Fruit fly (Drosophila melanogaster) whole organism, prepupa: Measurements from ENCODE around the gene CG8379.

Source experiments
- Blimp-1 ChIP-seq: fragments of 200-800 bp; sonication (Bioruptor generic); optimal IDR thresholded peaks from 3 replicates; lab custom pipeline; 2017; ENCODE audit warnings: missing biosample characterization, missing genetic modification characterization, mild to moderate bottlenecking, moderate library complexity, missing genetic modification reagents
- CG10631 ChIP-seq: fragments of 200-800 bp; sonication (Bioruptor generic); optimal IDR thresholded peaks from 2 replicates; lab custom pipeline; 2016; ENCODE audit warnings: missing biosample characterization, missing genetic modification characterization
- CG10669 ChIP-seq: fragments of 200-800 bp; sonication (Bioruptor generic); optimal IDR thresholded peaks from 3 replicates; lab custom pipeline; 2018; ENCODE audit warnings: missing biosample characterization, mild to moderate bottlenecking, missing genetic modification characterization, moderate library complexity
- CG11294 ChIP-seq: fragments of 200-800 bp; sonication (Bioruptor generic); IDR thresholded peaks from 2 replicates; pipeline ENCODE4 v1.3.6; 2022; ENCODE audit warnings: missing biosample characterization, missing genetic modification characterization
- CG11762 ChIP-seq: fragments of 200-800 bp; sonication (Bioruptor generic); optimal IDR thresholded peaks from 3 replicates; lab custom pipeline; 2016; ENCODE audit warnings: missing biosample characterization, missing genetic modification characterization; ENCODE audit not compliant: insufficient read depth
- CG11902 ChIP-seq: fragments of 200-800 bp; sonication (Bioruptor generic); optimal IDR thresholded peaks from 3 replicates; lab custom pipeline; 2016; ENCODE audit warnings: missing biosample characterization, missing genetic modification characterization
- CG15336 ChIP-seq: fragments of 200-800 bp; sonication (Bioruptor generic); IDR thresholded peaks from 2 replicates; pipeline ENCODE4 v1.3.6; 2022; ENCODE audit warnings: missing biosample characterization, missing genetic modification characterization
- CG1621 ChIP-seq: fragments of 200-800 bp; sonication (Bioruptor generic); optimal IDR thresholded peaks from 3 replicates; lab custom pipeline; 2018; ENCODE audit warnings: missing biosample characterization, mild to moderate bottlenecking, missing genetic modification characterization
- CG16779 ChIP-seq: fragments of 200-800 bp; sonication (Bioruptor generic); optimal IDR thresholded peaks from 3 replicates; lab custom pipeline; 2017; ENCODE audit warnings: missing biosample characterization, mild to moderate bottlenecking, missing genetic modification characterization
- CG3032 ChIP-seq: fragments of 200-800 bp; optimal IDR thresholded peaks from 2 replicates; lab custom pipeline; 2019; ENCODE audit warnings: missing biosample characterization, mild to moderate bottlenecking, missing genetic modification characterization, moderate library complexity
- CG3919 ChIP-seq: fragments of 200-800 bp; sonication (Bioruptor generic); optimal IDR thresholded peaks from 3 replicates; lab custom pipeline; 2016; ENCODE audit warnings: missing biosample characterization, missing genetic modification characterization
- CG4318 ChIP-seq: fragments of 200-800 bp; sonication (Bioruptor generic); optimal IDR thresholded peaks from 3 replicates; lab custom pipeline; 2017; ENCODE audit warnings: missing biosample characterization, mild to moderate bottlenecking, missing genetic modification characterization
- CG6163 ChIP-seq: fragments of 200-800 bp; sonication (Bioruptor generic); IDR thresholded peaks from 3 replicates; pipeline ENCODE4 v1.3.6; 2022; ENCODE audit warnings: missing biosample characterization, missing genetic modification characterization
- CG6276 ChIP-seq: fragments of 200-800 bp; sonication (Bioruptor generic); optimal IDR thresholded peaks from 2 replicates; lab custom pipeline; 2017; ENCODE audit warnings: missing biosample characterization, mild to moderate bottlenecking, missing genetic modification characterization
- CG6792 ChIP-seq: fragments of 200-800 bp; sonication (Bioruptor generic); optimal IDR thresholded peaks from 3 replicates; lab custom pipeline; 2016; ENCODE audit warnings: missing biosample characterization, missing genetic modification characterization
- CG6808 ChIP-seq: fragments of 200-800 bp; sonication (Bioruptor generic); optimal IDR thresholded peaks from 3 replicates; lab custom pipeline; 2017; ENCODE audit warnings: missing biosample characterization, missing genetic modification characterization, mild to moderate bottlenecking, moderate library complexity, missing genetic modification reagents
- CG8119 ChIP-seq: fragments of 200-800 bp; sonication (Bioruptor generic); IDR thresholded peaks from 3 replicates; pipeline ENCODE4 v1.3.6; 2022; ENCODE audit warnings: missing biosample characterization, missing genetic modification characterization
- CG8319 ChIP-seq: fragments of 200-800 bp; sonication (Bioruptor generic); optimal IDR thresholded peaks from 3 replicates; lab custom pipeline; 2016; ENCODE audit warnings: missing biosample characterization, missing genetic modification characterization
- CG8632 ChIP-seq: fragments of 200-800 bp; sonication (Bioruptor generic); optimal IDR thresholded peaks from 3 replicates; lab custom pipeline; 2016; ENCODE audit warnings: missing biosample characterization, missing genetic modification characterization
- Eip75B ChIP-seq: fragments of 200-800 bp; sonication (Bioruptor generic); optimal IDR thresholded peaks from 3 replicates; lab custom pipeline; 2016; ENCODE audit warnings: missing biosample characterization, missing genetic modification characterization
- Eip78C ChIP-seq: fragments of 200-800 bp; sonication (Bioruptor generic); peaks from one replicate; lab custom pipeline; 2016; ENCODE audit warnings: missing biosample characterization, missing genetic modification characterization
- Eip93F ChIP-seq: fragments of 200-800 bp; sonication (Bioruptor generic); optimal IDR thresholded peaks from 2 replicates; lab custom pipeline; 2016; ENCODE audit warnings: missing biosample characterization, mild to moderate bottlenecking, missing genetic modification characterization
- Ets21C ChIP-seq: fragments of 200-800 bp; sonication (Bioruptor generic); optimal IDR thresholded peaks from 3 replicates; lab custom pipeline; 2016; ENCODE audit warnings: missing biosample characterization, missing genetic modification characterization
- Ets96B ChIP-seq: fragments of 200-800 bp; optimal IDR thresholded peaks from 2 replicates; lab custom pipeline; 2019; ENCODE audit warnings: missing biosample characterization, mild to moderate bottlenecking, missing genetic modification characterization, moderate library complexity
- Gug ChIP-seq: fragments of 200-800 bp; sonication (Bioruptor generic); IDR thresholded peaks from 2 replicates; pipeline ENCODE4 v1.3.6; 2022; ENCODE audit warnings: missing biosample characterization, missing genetic modification characterization
- Hr39 ChIP-seq: fragments of 200-800 bp; sonication (Bioruptor generic); optimal IDR thresholded peaks from 2 replicates; lab custom pipeline; 2016; ENCODE audit warnings: missing biosample characterization, missing genetic modification characterization
- Hr4 ChIP-seq: fragments of 200-800 bp; sonication (Bioruptor generic); optimal IDR thresholded peaks from 3 replicates; lab custom pipeline; 2016; ENCODE audit warnings: missing biosample characterization, missing genetic modification characterization
- Lpt ChIP-seq: fragments of 200-800 bp; sonication (Bioruptor generic); optimal IDR thresholded peaks from 3 replicates; lab custom pipeline; 2016; ENCODE audit warnings: missing biosample characterization, missing genetic modification characterization
- Met ChIP-seq: fragments of 200-800 bp; sonication (Bioruptor generic); optimal IDR thresholded peaks from 3 replicates; lab custom pipeline; 2016; ENCODE audit warnings: missing biosample characterization, missing genetic modification characterization
- OdsH ChIP-seq: fragments of 200-800 bp; sonication (Bioruptor generic); optimal IDR thresholded peaks from 3 replicates; lab custom pipeline; 2016; ENCODE audit warnings: missing biosample characterization, missing genetic modification characterization
- Smox ChIP-seq: fragments of 200-800 bp; sonication (Bioruptor generic); optimal IDR thresholded peaks from 3 replicates; lab custom pipeline; 2016; ENCODE audit warnings: missing biosample characterization, missing genetic modification characterization
- Sox102F ChIP-seq: fragments of 200-800 bp; sonication (Bioruptor generic); optimal IDR thresholded peaks from 2 replicates; lab custom pipeline; 2016; ENCODE audit warnings: missing biosample characterization, mild to moderate bottlenecking, missing genetic modification characterization
- Sox14 ChIP-seq: fragments of 200-800 bp; sonication (Bioruptor generic); optimal IDR thresholded peaks from 3 replicates; lab custom pipeline; 2016; ENCODE audit warnings: missing biosample characterization, missing genetic modification characterization
- Sox15 ChIP-seq: fragments of 200-800 bp; sonication (Bioruptor generic); optimal IDR thresholded peaks from 3 replicates; lab custom pipeline; 2016; ENCODE audit warnings: missing biosample characterization, missing genetic modification characterization
- achi ChIP-seq: fragments of 200-800 bp; sonication (Bioruptor generic); optimal IDR thresholded peaks from 3 replicates; lab custom pipeline; 2016; ENCODE audit warnings: missing biosample characterization, missing genetic modification characterization
- acj6 ChIP-seq: fragments of 200-800 bp; sonication (Bioruptor generic); optimal IDR thresholded peaks from 3 replicates; lab custom pipeline; 2016; ENCODE audit warnings: missing biosample characterization, missing genetic modification characterization
- cyc ChIP-seq: fragments of 200-800 bp; sonication (Bioruptor generic); optimal IDR thresholded peaks from 3 replicates; lab custom pipeline; 2016; ENCODE audit warnings: missing biosample characterization, missing genetic modification characterization
- dsx ChIP-seq: fragments of 200-800 bp; optimal IDR thresholded peaks from 3 replicates; lab custom pipeline; 2019; ENCODE audit warnings: missing biosample characterization, mild to moderate bottlenecking, missing genetic modification characterization, moderate library complexity; ENCODE audit not compliant: poor library complexity, severe bottlenecking
- esn ChIP-seq: fragments of 200-800 bp; sonication (Bioruptor generic); optimal IDR thresholded peaks from 2 replicates; lab custom pipeline; 2016; ENCODE audit warnings: missing biosample characterization, mild to moderate bottlenecking, missing genetic modification characterization, moderate library complexity
- fd85E ChIP-seq: fragments of 200-800 bp; sonication (Bioruptor generic); optimal IDR thresholded peaks from 3 replicates; lab custom pipeline; 2016; ENCODE audit warnings: missing biosample characterization, missing genetic modification characterization
- fkh ChIP-seq: fragments of 200-800 bp; sonication (Bioruptor generic); optimal IDR thresholded peaks from 3 replicates; lab custom pipeline; 2017; ENCODE audit warnings: missing biosample characterization, mild to moderate bottlenecking, missing genetic modification characterization, moderate library complexity
- lz ChIP-seq: fragments of 200-800 bp; sonication (Bioruptor generic); optimal IDR thresholded peaks from 3 replicates; lab custom pipeline; 2016; ENCODE audit warnings: missing biosample characterization, missing genetic modification characterization
- net ChIP-seq: fragments of 200-800 bp; sonication (Bioruptor generic); optimal IDR thresholded peaks from 3 replicates; lab custom pipeline; 2016; ENCODE audit warnings: missing biosample characterization, missing genetic modification characterization
- salr ChIP-seq, 2 experiments: fragments of 200-800 bp; sonication (Bioruptor generic); optimal IDR thresholded peaks; 3 replicates each; lab custom pipeline; 2016 to 2018; ENCODE audit warnings: missing biosample characterization in 2 of 2, missing genetic modification characterization in 2 of 2, mild to moderate bottlenecking in 1 of 2
- svp ChIP-seq: fragments of 200-800 bp; sonication (Bioruptor generic); peaks from one replicate; lab custom pipeline; 2016; ENCODE audit warnings: missing biosample characterization, missing genetic modification characterization
- topi ChIP-seq: fragments of 200-800 bp; sonication (Bioruptor generic); optimal IDR thresholded peaks from 3 replicates; lab custom pipeline; 2016; ENCODE audit warnings: missing biosample characterization, missing genetic modification characterization
- vri ChIP-seq: fragments of 200-800 bp; sonication (Bioruptor generic); optimal IDR thresholded peaks from 3 replicates; lab custom pipeline; 2016; ENCODE audit warnings: missing biosample characterization, mild to moderate bottlenecking, missing genetic modification characterization

CG8379 gene

dm6 chr3R:8846154-8846648 is 22.0 kb downstream of the CG8379 start (continued):
- TF ChIP-seq esn (GFP tag; lab: Kevin White, UChicago) (peak; percentile 22), Smox (GFP tag; lab: Kevin White, UChicago) (no peak), CG15336 (GFP tag; lab: Robert Waterston, UW) (peak; percentile 62), cyc (GFP tag; lab: Kevin White, UChicago) (no peak), achi (peak; percentile 11), CG6276 (GFP tag; lab: Kevin White, UChicago) (peak; percentile 49), Eip75B (GFP tag; lab: Kevin White, UChicago) (no peak), OdsH (GFP tag; lab: Kevin White, UChicago) (no peak), dsx (GFP tag; lab: Kevin White, UChicago) (no peak), CG3032 (tag; lab: Kevin White, UChicago) (no peak), acj6 (no peak), CG11294 (no peak), CG4318 (no peak), CG8632 (GFP tag; lab: Kevin White, UChicago) (peak; percentile 19), Sox102F (GFP tag; lab: Kevin White, UChicago) (peak; percentile 39), CG3919 (GFP tag; lab: Kevin White, UChicago) (no peak), Lpt (GFP tag; lab: Kevin White, UChicago) (peak; percentile 0), CG16779 (tag; lab: Kevin White, UChicago) (no peak), CG11902 (GFP tag; lab: Kevin White, UChicago) (no peak), Sox14 (GFP tag; lab: Kevin White, UChicago) (peak; percentile 0)

DNA sequence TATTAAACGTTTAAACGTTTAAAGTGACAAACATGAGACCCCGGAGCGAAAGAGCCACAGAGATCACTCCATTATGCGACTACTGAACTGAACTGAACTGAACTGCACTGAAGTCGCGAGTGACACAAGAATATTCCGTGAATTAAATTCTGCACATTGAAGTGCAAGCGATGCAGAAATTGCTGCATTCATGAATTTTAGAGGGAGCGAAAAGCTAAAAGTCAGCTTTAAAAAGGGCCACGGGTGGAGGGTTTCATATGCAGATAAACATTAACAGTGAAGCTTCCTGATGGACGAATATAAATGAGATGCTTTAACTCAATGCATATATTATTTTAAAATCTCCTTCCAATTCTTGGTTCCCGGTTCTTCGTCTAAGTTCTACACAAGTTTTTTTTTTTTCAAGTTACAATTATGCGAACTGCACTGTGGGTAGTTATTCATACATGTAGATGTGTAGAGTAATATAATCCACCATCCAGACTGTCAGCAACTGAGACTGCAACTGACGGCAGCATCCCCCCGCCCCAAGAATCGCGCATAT is 23.0 kb downstream of the CG8379 start:
- TF ChIP-seq vri (GFP tag; lab: Kevin White, UChicago) (no peak), CG3032 (tag; lab: Kevin White, UChicago) (peak; percentile 43), Blimp-1 (GFP tag; lab: Kevin White, UChicago) (no peak), net (GFP tag; lab: Kevin White, UChicago) (peak; percentile 10), fkh (GFP tag; lab: Kevin White, UChicago) (no peak), CG6808 (GFP tag; lab: Kevin White, UChicago) (peak; percentile 34), lz (GFP tag; lab: Kevin White, UChicago) (peak; percentile 45), CG10631 (GFP tag; lab: Kevin White, UChicago) (peak; percentile 72), CG15336 (GFP tag; lab: Robert Waterston, UW) (peak; percentile 55), CG8119 (peak; percentile 59; the same call in 2 of the 3 replicates), achi (peak; percentile 60), Sox15 (GFP tag; lab: Kevin White, UChicago) (peak; percentile 34), topi (peak; percentile 40), salr (GFP tag; optimal IDR thresholded peaks at IDR 0.05; lab: Kevin White, UChicago) (peak; percentile 13 to 21), cyc (GFP tag; lab: Kevin White, UChicago) (peak; percentile 36), Smox (GFP tag; lab: Kevin White, UChicago) (peak; percentile 32), CG6163 (peak; percentile 70), Eip78C (GFP tag; lab: Kevin White, UChicago) (peak; percentile 83), Lpt (GFP tag; lab: Kevin White, UChicago) (no peak), CG4318 (no peak), acj6 (peak; percentile 74), Eip93F (GFP tag; lab: Kevin White, UChicago) (no peak), Ets96B (tag; lab: Kevin White, UChicago) (peak; percentile 43), CG6792 (GFP tag; lab: Kevin White, UChicago) (peak; percentile 61), CG11902 (GFP tag; lab: Kevin White, UChicago) (peak; percentile 49), Ets21C (GFP tag; lab: Kevin White, UChicago) (peak; percentile 29), CG8319 (GFP tag; lab: Kevin White, UChicago) (peak; percentile 35), OdsH (GFP tag; lab: Kevin White, UChicago) (peak; percentile 64), CG16779 (tag; lab: Kevin White, UChicago) (no peak), CG11762 (GFP tag; lab: Kevin White, UChicago) (peak; percentile 22), Met (GFP tag; lab: Kevin White, UChicago) (peak; percentile 54), Gug (GFP tag; lab: Robert Waterston, UW) (no peak), svp (peak; percentile 79), CG1621 (tag; lab: Kevin White, UChicago) (peak; percentile 46), Hr4 (peak; percentile 51), CG8632 (GFP tag; lab: Kevin White, UChicago) (peak; percentile 50), CG10669 (GFP tag; lab: Kevin White, UChicago) (peak; percentile 59), Hr39 (GFP tag; lab: Kevin White, UChicago) (peak; percentile 52), fd85E (no peak), CG3919 (GFP tag; lab: Kevin White, UChicago) (peak; percentile 64), Sox102F (GFP tag; lab: Kevin White, UChicago) (peak; percentile 50)
